Worm (Caenorhabditis elegans) whole organism, early embryonic: ENCODE data around the gene srh-21.

Source experiments
- B0310.2 ChIP-seq: sonication (generic microtip); optimal IDR thresholded peaks from 2 replicates; lab custom pipeline; 2016; ENCODE audit warnings: mild to moderate bottlenecking, missing genetic modification characterization, missing compliant biosample characterization
- F13C5.2 ChIP-seq: sonication (generic microtip); optimal IDR thresholded peaks from 2 replicates; lab custom pipeline; 2017; ENCODE audit warnings: mild to moderate bottlenecking, missing genetic modification characterization, inconsistent platforms, missing compliant biosample characterization
- aly-1 ChIP-seq: sonication (generic microtip); optimal IDR thresholded peaks from 2 replicates; lab custom pipeline; 2016; ENCODE audit warnings: missing genetic modification characterization, missing compliant biosample characterization
- ama-1 ChIP-seq: fragments of 150-350 bp; optimal IDR thresholded peaks from 2 replicates; lab custom pipeline; 2014
- ceh-13 ChIP-seq: fragments of 200-800 bp; sonication (Bioruptor generic); optimal IDR thresholded peaks from 2 replicates; lab custom pipeline; 2018; ENCODE audit warnings: mild to moderate bottlenecking, missing genetic modification characterization, missing compliant biosample characterization
- ceh-36 ChIP-seq: sonication (generic microtip); optimal IDR thresholded peaks from 2 replicates; lab custom pipeline; 2016; ENCODE audit warnings: missing genetic modification characterization, inconsistent platforms, missing compliant biosample characterization
- ets-7 ChIP-seq: sonication (generic microtip); optimal IDR thresholded peaks from 2 replicates; lab custom pipeline; 2016; ENCODE audit warnings: missing genotype, missing genetic modification characterization, missing compliant biosample characterization
- flt-1 ChIP-seq: fragments of 200-800 bp; sonication (Bioruptor generic); IDR thresholded peaks from 2 replicates; pipeline ENCODE4 v1.3.6; 2022; ENCODE audit warnings: missing genetic modification characterization, missing compliant biosample characterization
- hmbx-1 ChIP-seq: sonication (generic microtip); optimal IDR thresholded peaks from 2 replicates; lab custom pipeline; 2016; ENCODE audit warnings: mild to moderate bottlenecking, missing genetic modification characterization, missing compliant biosample characterization
- hmg-4 ChIP-seq: fragments of 200-800 bp; sonication (Bioruptor generic); optimal IDR thresholded peaks from 2 replicates; lab custom pipeline; 2018; ENCODE audit warnings: mild to moderate bottlenecking, missing genetic modification characterization, missing compliant biosample characterization
- hnd-1 ChIP-seq: sonication (generic microtip); optimal IDR thresholded peaks from 2 replicates; lab custom pipeline; 2016; ENCODE audit warnings: missing genetic modification characterization, missing compliant biosample characterization
- pes-1 ChIP-seq: fragments of 200-800 bp; sonication (Bioruptor generic); IDR thresholded peaks from 2 replicates; pipeline ENCODE4 v1.3.6; 2022; ENCODE audit warnings: missing genetic modification reagents, missing genetic modification characterization, missing compliant biosample characterization
- scrt-1 ChIP-seq: fragments of 200-800 bp; sonication (Bioruptor generic); IDR thresholded peaks from 2 replicates; pipeline ENCODE4 v1.3.6; 2022; ENCODE audit warnings: missing genetic modification characterization, missing compliant biosample characterization
- sea-1 ChIP-seq: fragments of 200-800 bp; sonication (Bioruptor generic); conservative IDR thresholded peaks from 2 replicates; pipeline ENCODE4 v1.3.6; 2022; ENCODE audit warnings: missing genetic modification characterization, missing compliant biosample characterization
- tbx-11 ChIP-seq: fragments of 200-800 bp; sonication (Bioruptor generic); IDR thresholded peaks from 2 replicates; pipeline ENCODE4 v1.3.6; 2022; ENCODE audit warnings: missing genetic modification characterization, missing compliant biosample characterization
- tbx-37 ChIP-seq: fragments of 200-800 bp; sonication (Bioruptor generic); conservative IDR thresholded peaks from 2 replicates; pipeline ENCODE4 v1.3.6; 2022; ENCODE audit warnings: missing genetic modification reagents, missing genetic modification characterization, missing compliant biosample characterization
- tra-4 ChIP-seq: sonication (generic microtip); optimal IDR thresholded peaks from 2 replicates; lab custom pipeline; 2017; ENCODE audit warnings: missing genetic modification characterization, missing compliant biosample characterization

srh-21 gene

DNA sequence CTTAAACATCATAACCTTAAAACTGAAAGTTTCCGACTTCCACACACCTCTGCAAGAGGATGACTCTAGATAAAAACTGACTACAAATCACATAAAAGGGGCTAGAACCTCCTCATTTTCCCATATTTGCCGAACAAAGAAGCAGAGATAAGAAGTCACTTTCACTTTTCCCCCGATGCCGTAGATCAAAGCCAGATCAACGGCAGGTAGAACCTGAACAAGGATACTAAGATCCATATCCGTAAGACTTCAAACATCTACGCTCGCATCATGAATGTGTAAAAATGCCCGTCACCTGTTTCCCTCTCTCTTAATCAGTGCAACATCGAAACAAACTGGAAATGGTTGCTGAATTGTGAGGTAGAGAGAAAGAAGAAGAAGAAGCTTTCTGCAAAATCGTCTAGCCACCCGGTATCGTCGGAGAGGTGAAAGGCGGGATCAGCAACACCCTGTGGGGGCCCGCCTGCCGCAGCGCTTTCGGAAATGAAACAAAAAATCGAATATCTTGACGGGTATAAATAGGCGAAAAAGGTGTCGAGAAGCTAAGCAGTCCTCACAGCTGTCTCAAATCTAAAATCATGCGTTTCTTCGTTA is 7.7 kb upstream of the srh-21 start, which contains the start of gene C02E7.6:
TSS of gene C02E7.6 (plus strand) at position 544 of the 594 bp plus-strand sequence.
- TF ChIP-seq tbx-11 (GFP tag; lab: Robert Waterston, UW) (no peak), tra-4 (tag; lab: Kevin White, UChicago) (no peak), tbx-37 (GFP tag; lab: Robert Waterston, UW) (no peak), F13C5.2 (no peak), sea-1 (GFP tag; lab: Robert Waterston, UW) (no peak), pes-1 (no peak), ceh-36 (tag; lab: Kevin White, UChicago) (no peak), scrt-1 (no peak), aly-1 (tag; lab: Kevin White, UChicago) (no peak), hnd-1 (tag; lab: Kevin White, UChicago) (no peak), ceh-13 (GFP tag; lab: Kevin White, UChicago) (no peak), ets-7 (no peak), hmg-4 (GFP tag; lab: Kevin White, UChicago) (no peak), hmbx-1 (tag; lab: Kevin White, UChicago) (no peak)

- TF ChIP-seq hnd-1 (tag; lab: Kevin White, UChicago) (no peak), ama-1 (lab: Kevin White, UChicago) (no peak), pes-1 (no peak), sea-1 (GFP tag; lab: Robert Waterston, UW) (no peak), scrt-1 (no peak), tbx-37 (GFP tag; lab: Robert Waterston, UW) (no peak), ceh-36 (tag; lab: Kevin White, UChicago) (no peak), tbx-11 (GFP tag; lab: Robert Waterston, UW) (no peak), F13C5.2 (no peak), ceh-13 (GFP tag; lab: Kevin White, UChicago) (no peak)
Observed at ce11 chrV:4920690-4921152, 5.8 kb upstream of the srh-21 start, which contains the start of the genes C02E7.8 and srh-23. C02E7.8 (minus strand) TSS chrV:4920790. srh-23 (plus strand) TSS chrV:4921102.

ce11 chrV:4922024-4922423 is 4.4 kb upstream of the srh-21 start, which contains the start of gene srh-22:
srh-22 (plus strand) TSS chrV:4922324.
- TF ChIP-seq scrt-1 = no peak
- TF ChIP-seq B0310.2 = no peak
- TF ChIP-seq tbx-11 (GFP tag; lab: Robert Waterston, UW) = no peak
- no peak for TF ChIP-seq tbx-37 (GFP tag; lab: Robert Waterston, UW)
- TF ChIP-seq hnd-1 (tag; lab: Kevin White, UChicago) = no peak
- no peak for TF ChIP-seq ama-1 (lab: Kevin White, UChicago)
- no peak for TF ChIP-seq tra-4 (tag; lab: Kevin White, UChicago)
- no peak for TF ChIP-seq ceh-36 (tag; lab: Kevin White, UChicago)
- TF ChIP-seq sea-1 (GFP tag; lab: Robert Waterston, UW) = no peak
- no peak for TF ChIP-seq ceh-13 (GFP tag; lab: Kevin White, UChicago)
- TF ChIP-seq flt-1 (GFP tag; lab: Robert Waterston, UW) = no peak
- no peak for TF ChIP-seq aly-1 (tag; lab: Kevin White, UChicago)
- no peak for TF ChIP-seq hmbx-1 (tag; lab: Kevin White, UChicago)

ce11 chrV:4924618-4925017 is 1.9 kb upstream of the srh-21 start, which contains the start of gene srh-20:
srh-20 (plus strand) TSS chrV:4924918.
- no peak for TF ChIP-seq F13C5.2

DNA sequence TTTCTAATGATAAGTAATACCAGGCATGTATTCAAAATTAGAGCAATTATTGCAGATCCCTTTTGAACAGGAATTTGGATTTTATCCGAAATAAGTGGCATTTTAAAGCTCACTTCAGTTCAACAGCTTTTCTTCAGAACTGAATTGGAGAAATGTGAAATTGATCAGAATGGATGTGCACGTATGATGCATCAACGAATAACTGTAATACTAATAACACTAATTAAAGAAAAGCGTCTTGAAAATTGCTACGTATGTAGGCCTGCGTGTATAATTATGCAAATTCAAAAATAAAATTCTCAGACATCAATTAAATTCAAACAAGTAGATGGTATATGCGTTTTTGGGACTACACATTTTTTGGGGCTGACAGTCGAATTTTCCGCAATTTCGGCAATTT is 3.4 kb downstream of the srh-21 start, which contains the start of gene str-205:
TSS of gene str-205 (minus strand) at position 101 of the 400 bp plus-strand sequence.
- no peak for TF ChIP-seq pes-1
- no peak for TF ChIP-seq hmbx-1 (tag; lab: Kevin White, UChicago)
- no peak for TF ChIP-seq F13C5.2
- TF ChIP-seq flt-1 (GFP tag; lab: Robert Waterston, UW) = no peak
- TF ChIP-seq B0310.2 = no peak
- no peak for TF ChIP-seq aly-1 (tag; lab: Kevin White, UChicago)
- no peak for TF ChIP-seq hnd-1 (tag; lab: Kevin White, UChicago)
- no peak for TF ChIP-seq tra-4 (tag; lab: Kevin White, UChicago)
- TF ChIP-seq tbx-11 (GFP tag; lab: Robert Waterston, UW) = no peak
- no peak for TF ChIP-seq hmg-4 (GFP tag; lab: Kevin White, UChicago)
- no peak for TF ChIP-seq scrt-1
- no peak for TF ChIP-seq sea-1 (GFP tag; lab: Robert Waterston, UW)
- TF ChIP-seq ama-1 (lab: Kevin White, UChicago) = no peak
- no peak for TF ChIP-seq ceh-36 (tag; lab: Kevin White, UChicago)
- TF ChIP-seq ceh-13 (GFP tag; lab: Kevin White, UChicago) = no peak
- no peak for TF ChIP-seq tbx-37 (GFP tag; lab: Robert Waterston, UW)
- no peak for TF ChIP-seq ets-7

ce11 chrV:4932814-4933213 is 6.3 kb downstream of the srh-21 start, which contains the start of gene C02E7.10:
C02E7.10 (minus strand) TSS chrV:4933045.
- no peak for TF ChIP-seq scrt-1
- no peak for TF ChIP-seq aly-1 (tag; lab: Kevin White, UChicago)
- no peak for TF ChIP-seq tbx-11 (GFP tag; lab: Robert Waterston, UW)
- TF ChIP-seq sea-1 (GFP tag; lab: Robert Waterston, UW) = no peak
- no peak for TF ChIP-seq ceh-13 (GFP tag; lab: Kevin White, UChicago)

ce11 chrV:4933268-4933667 is 6.8 kb downstream of the srh-21 start:
- no peak for TF ChIP-seq tbx-11 (GFP tag; lab: Robert Waterston, UW)
- TF ChIP-seq ceh-13 (GFP tag; lab: Kevin White, UChicago) = no peak
- TF ChIP-seq ets-7 = no peak
- no peak for TF ChIP-seq ceh-36 (tag; lab: Kevin White, UChicago)
- no peak for TF ChIP-seq tbx-37 (GFP tag; lab: Robert Waterston, UW)
- TF ChIP-seq F13C5.2 = no peak
- TF ChIP-seq pes-1 = no peak
- TF ChIP-seq scrt-1 = no peak
